Worm (Caenorhabditis elegans) whole organism, mixed stage, embryonic: ENCODE measurements around the gene lgc-22.

Experiments used
- M03D4.4 ChIP-seq: sonication (generic microtip); optimal IDR thresholded peaks from 2 replicates; lab custom pipeline; 2017; ENCODE audit warnings: mild to moderate bottlenecking, missing genetic modification characterization, missing compliant biosample characterization
- bed-3 ChIP-seq: fragments of 200-800 bp; sonication (Bioruptor generic); optimal IDR thresholded peaks from 3 replicates; lab custom pipeline; 2018; ENCODE audit warnings: mild to moderate bottlenecking, missing genetic modification characterization, moderate library complexity, missing compliant biosample characterization
- blmp-1 ChIP-seq: fragments of 150-350 bp; optimal IDR thresholded peaks from 2 replicates; lab custom pipeline; 2014; ENCODE audit warnings: missing biosample characterization, missing genetic modification characterization
- ceh-39 ChIP-seq: fragments of 150-350 bp; optimal IDR thresholded peaks from 2 replicates; lab custom pipeline; 2014; ENCODE audit warnings: missing biosample characterization, missing genetic modification characterization
- ceh-43 ChIP-seq: fragments of 200-800 bp; sonication (Bioruptor generic); optimal IDR thresholded peaks from 2 replicates; lab custom pipeline; 2018; ENCODE audit warnings: mild to moderate bottlenecking, missing genetic modification characterization, moderate library complexity, missing compliant biosample characterization
- ceh-83 ChIP-seq: fragments of 200-800 bp; sonication (Bioruptor generic); optimal IDR thresholded peaks from 2 replicates; lab custom pipeline; 2018; ENCODE audit warnings: mild to moderate bottlenecking, missing genetic modification characterization, missing compliant biosample characterization
- ces-1 ChIP-seq: fragments of 150-350 bp; optimal IDR thresholded peaks from 2 replicates; lab custom pipeline; 2014; ENCODE audit warnings: missing biosample characterization, missing genetic modification reagents, missing genetic modification characterization
- drap-1 ChIP-seq: fragments of 200-800 bp; sonication (Bioruptor generic); optimal IDR thresholded peaks from 3 replicates; lab custom pipeline; 2018; ENCODE audit warnings: mild to moderate bottlenecking, missing genetic modification characterization, missing compliant biosample characterization
- elt-1 ChIP-seq: sonication (generic microtip); optimal IDR thresholded peaks from 2 replicates; lab custom pipeline; 2017; ENCODE audit warnings: missing genetic modification characterization, mild to moderate bottlenecking, missing compliant biosample characterization, antibody characterized with exemption, moderate library complexity, borderline replicate concordance; ENCODE audit not compliant: insufficient read depth
- elt-3 ChIP-seq: fragments of 150-350 bp; optimal IDR thresholded peaks from 2 replicates; lab custom pipeline; 2014; ENCODE audit warnings: missing biosample characterization, missing genetic modification characterization
- flh-1 ChIP-seq: fragments of 200-800 bp; sonication (Bioruptor generic); optimal IDR thresholded peaks from 2 replicates; lab custom pipeline; 2018; ENCODE audit warnings: mild to moderate bottlenecking, missing genetic modification characterization, moderate library complexity, missing compliant biosample characterization
- ham-2 ChIP-seq: fragments of 200-800 bp; sonication (Bioruptor generic); optimal IDR thresholded peaks from 2 replicates; lab custom pipeline; 2018; ENCODE audit warnings: mild to moderate bottlenecking, missing genetic modification characterization, missing compliant biosample characterization
- hlh-1 ChIP-seq: fragments of 150-350 bp; optimal IDR thresholded peaks from 2 replicates; lab custom pipeline; 2014; ENCODE audit warnings: missing biosample characterization, missing genetic modification reagents, missing genetic modification characterization
- lin-13 ChIP-seq: fragments of 150-350 bp; optimal IDR thresholded peaks from 2 replicates; lab custom pipeline; 2014; ENCODE audit warnings: missing biosample characterization, missing genetic modification characterization
- lsy-2 ChIP-seq: fragments of 150-350 bp; optimal IDR thresholded peaks from 2 replicates; lab custom pipeline; 2014; ENCODE audit warnings: missing biosample characterization, missing genetic modification characterization
- mab-5 ChIP-seq: fragments of 150-350 bp; optimal IDR thresholded peaks from 2 replicates; lab custom pipeline; 2014; ENCODE audit warnings: missing biosample characterization, missing genetic modification characterization
- mep-1 ChIP-seq: fragments of 150-350 bp; optimal IDR thresholded peaks from 2 replicates; lab custom pipeline; 2017; ENCODE audit warnings: missing biosample characterization, missing genetic modification reagents, missing genetic modification characterization, inconsistent platforms
- mls-2 ChIP-seq: sonication (generic microtip); optimal IDR thresholded peaks from 2 replicates; lab custom pipeline; 2016; ENCODE audit warnings: mild to moderate bottlenecking, missing genetic modification characterization, moderate library complexity, missing compliant biosample characterization
- nhr-2 ChIP-seq: fragments of 150-350 bp; optimal IDR thresholded peaks from 2 replicates; lab custom pipeline; 2014; ENCODE audit warnings: missing biosample characterization, missing genetic modification characterization
- nhr-237 ChIP-seq: fragments of 150-350 bp; optimal IDR thresholded peaks from 2 replicates; lab custom pipeline; 2014; ENCODE audit warnings: missing biosample characterization, missing genetic modification characterization
- nhr-28 ChIP-seq: fragments of 150-350 bp; optimal IDR thresholded peaks from 2 replicates; lab custom pipeline; 2014; ENCODE audit warnings: missing biosample characterization, missing genetic modification characterization
- nhr-76 ChIP-seq: sonication (generic microtip); optimal IDR thresholded peaks from 2 replicates; lab custom pipeline; 2017; ENCODE audit warnings: missing biosample characterization, missing genetic modification characterization
- sem-2 ChIP-seq: fragments of 200-800 bp; sonication (Bioruptor generic); optimal IDR thresholded peaks from 2 replicates; lab custom pipeline; 2018; ENCODE audit warnings: mild to moderate bottlenecking, missing genetic modification characterization, missing compliant biosample characterization
- snpc-4 ChIP-seq: fragments of 150-350 bp; optimal IDR thresholded peaks from 2 replicates; lab custom pipeline; 2014; ENCODE audit warnings: missing biosample characterization, missing genetic modification characterization
- sptf-1 ChIP-seq: sonication (generic microtip); optimal IDR thresholded peaks from 2 replicates; lab custom pipeline; 2017; ENCODE audit warnings: mild to moderate bottlenecking, missing genetic modification characterization, moderate library complexity, missing compliant biosample characterization
- tbx-8 ChIP-seq: fragments of 200-800 bp; sonication (Bioruptor generic); optimal IDR thresholded peaks from 2 replicates; lab custom pipeline; 2018; ENCODE audit warnings: mild to moderate bottlenecking, missing genetic modification characterization, moderate library complexity, missing compliant biosample characterization
- unc-120 ChIP-seq: sonication (generic microtip); optimal IDR thresholded peaks from 2 replicates; lab custom pipeline; 2017; ENCODE audit warnings: missing genetic modification characterization, missing compliant biosample characterization; ENCODE audit not compliant: poor library complexity, severe bottlenecking
- unc-39 ChIP-seq: fragments of 150-350 bp; optimal IDR thresholded peaks from 2 replicates; lab custom pipeline; 2014; ENCODE audit warnings: missing biosample characterization, missing genetic modification characterization
- unc-62 ChIP-seq: fragments of 150-350 bp; optimal IDR thresholded peaks from 2 replicates; lab custom pipeline; 2014; ENCODE audit warnings: missing biosample characterization, missing genetic modification reagents, missing genetic modification characterization
- zip-8 ChIP-seq: fragments of 150-350 bp; optimal IDR thresholded peaks from 2 replicates; lab custom pipeline; 2014; ENCODE audit warnings: missing biosample characterization, missing genetic modification characterization
- ztf-11 ChIP-seq: fragments of 150-350 bp; optimal IDR thresholded peaks from 2 replicates; lab custom pipeline; 2014; ENCODE audit warnings: missing biosample characterization, missing genetic modification characterization

The lgc-22 gene

ce11 chrIV:4290472-4290871, 10.6 kb upstream of the lgc-22 start, which contains the start of gene dct-7:
dct-7 (minus strand) TSS chrIV:4290572.
- no peak for TF ChIP-seq unc-120 (tag; lab: Kevin White, UChicago)
- TF ChIP-seq snpc-4 (tag; lab: Kevin White, UChicago): no peak
- no peak for TF ChIP-seq elt-3 (tag; lab: Kevin White, UChicago)
- no peak for TF ChIP-seq unc-62 (GFP tag; lab: Kevin White, UChicago)
- no peak for TF ChIP-seq ham-2
- no peak for TF ChIP-seq zip-8 (tag; lab: Kevin White, UChicago)
- no peak for TF ChIP-seq mab-5 (tag; lab: Kevin White, UChicago)
- no peak for TF ChIP-seq lsy-2 (tag; lab: Kevin White, UChicago)
- no peak for TF ChIP-seq lin-13 (tag; lab: Kevin White, UChicago)
- TF ChIP-seq drap-1 (GFP tag; lab: Kevin White, UChicago): no peak
- no peak for TF ChIP-seq mep-1
- no peak for TF ChIP-seq nhr-28
- no peak for TF ChIP-seq nhr-76 (tag; lab: Kevin White, UChicago)
- TF ChIP-seq mls-2: no peak
- no peak for TF ChIP-seq ceh-39 (tag; lab: Kevin White, UChicago)
- TF ChIP-seq sptf-1: no peak

ce11 chrIV:4291174-4291573, 9.9 kb upstream of the lgc-22 start, which contains the start of gene F15E6.4:
F15E6.4 (plus strand) TSS chrIV:4291474.
- no peak for TF ChIP-seq bed-3 (GFP tag; lab: Kevin White, UChicago)
- TF ChIP-seq mls-2: no peak
- no peak for TF ChIP-seq tbx-8 (GFP tag; lab: Kevin White, UChicago)
- TF ChIP-seq ham-2: no peak
- no peak for TF ChIP-seq ces-1

- TF ChIP-seq elt-1 (tag; lab: Kevin White, UChicago) (no peak), M03D4.4 (no peak), nhr-76 (tag; lab: Kevin White, UChicago) (no peak), unc-62 (GFP tag; lab: Kevin White, UChicago) (no peak), ztf-11 (tag; lab: Kevin White, UChicago) (no peak), lsy-2 (tag; lab: Kevin White, UChicago) (no peak), hlh-1 (tag; lab: Kevin White, UChicago) (no peak), ceh-43 (no peak), mep-1 (no peak), zip-8 (tag; lab: Kevin White, UChicago) (no peak), ceh-83 (GFP tag; lab: Kevin White, UChicago) (no peak), sem-2 (no peak), elt-3 (tag; lab: Kevin White, UChicago) (no peak), tbx-8 (GFP tag; lab: Kevin White, UChicago) (no peak), ham-2 (no peak)
These were observed 8.5 kb upstream of the lgc-22 start, which contains the start of gene F15E6.10 for ce11 chrIV:4292569-4292968. F15E6.10 (plus strand) TSS chrIV:4292869.

ce11 chrIV:4294552-4294951, 6.6 kb upstream of the lgc-22 start, which contains the start of gene F15E6.3:
F15E6.3 (plus strand) TSS chrIV:4294895.
- TF ChIP-seq elt-1 (tag; lab: Kevin White, UChicago): no peak
- no peak for TF ChIP-seq unc-120 (tag; lab: Kevin White, UChicago)
- no peak for TF ChIP-seq sptf-1
- no peak for TF ChIP-seq nhr-237 (tag; lab: Kevin White, UChicago)
- no peak for TF ChIP-seq lin-13 (tag; lab: Kevin White, UChicago)
- TF ChIP-seq mab-5 (tag; lab: Kevin White, UChicago): no peak
- TF ChIP-seq flh-1: no peak
- TF ChIP-seq bed-3 (GFP tag; lab: Kevin White, UChicago): no peak
- no peak for TF ChIP-seq mep-1
- TF ChIP-seq nhr-2: no peak
- no peak for TF ChIP-seq drap-1 (GFP tag; lab: Kevin White, UChicago)

ce11 chrIV:4298983-4299382, 2.1 kb upstream of the lgc-22 start, which contains the start of gene F15E6.9:
F15E6.9 (minus strand) TSS chrIV:4299083.
- TF ChIP-seq nhr-76 (tag; lab: Kevin White, UChicago) (no peak), ceh-43 (no peak), M03D4.4 (no peak), lsy-2 (tag; lab: Kevin White, UChicago) (no peak), ztf-11 (tag; lab: Kevin White, UChicago) (no peak), blmp-1 (tag; lab: Kevin White, UChicago) (no peak), mab-5 (tag; lab: Kevin White, UChicago) (no peak), ham-2 (no peak), ces-1 (no peak), snpc-4 (tag; lab: Kevin White, UChicago) (no peak), unc-39 (no peak), hlh-1 (tag; lab: Kevin White, UChicago) (no peak), mls-2 (no peak), zip-8 (tag; lab: Kevin White, UChicago) (no peak), unc-120 (tag; lab: Kevin White, UChicago) (no peak)
- TF ChIP-seq, all 35 proteins: peak for 0
